Fruit fly (Drosophila melanogaster): Measurements from ENCODE around the gene cpo.

Gene cpo

dm6 chr3R:17941086-17941485, 21.5 kb downstream of the cpo start (continued):
- TF ChIP-seq h (optimal IDR thresholded peaks at IDR 0.05) (no peak), croc (GFP tag; conservative IDR thresholded peaks at IDR 0.05) (peak; percentile 77), Taf1 (GFP tag; IDR thresholded peaks at IDR 0.05) (peak; percentile 33; the same call in 1 of the 2 replicates), da (GFP tag; optimal IDR thresholded peaks at IDR 0.05) (peak; percentile 73), CkIIα-i1 (GFP tag; IDR thresholded peaks at IDR 0.05) (no peak), HmgD (GFP tag; optimal IDR thresholded peaks at IDR 0.05) (no peak), Scr (GFP tag; IDR thresholded peaks at IDR 0.05; ENCODE audit: partially characterized antibody) (no peak), CG6683 (GFP tag; optimal IDR thresholded peaks at IDR 0.05) (no peak), ssp (GFP tag; IDR thresholded peaks at IDR 0.05) (peak; percentile 18; the same call in 1 of the 2 replicates), dmrt11E (tag; optimal IDR thresholded peaks at IDR 0.05) (peak; percentile 96), CG12659 (GFP tag; optimal IDR thresholded peaks at IDR 0.05) (peak; percentile 5), CG4730 (GFP tag; IDR thresholded peaks at IDR 0.05) (peak; percentile 36), CG1647 (GFP tag; optimal IDR thresholded peaks at IDR 0.05) (peak; percentile 14), CG3407 (GFP tag; optimal IDR thresholded peaks at IDR 0.05) (peak; percentile 16), ara (GFP tag; IDR thresholded peaks at IDR 0.05) (peak; percentile 89), aop (GFP tag; IDR thresholded peaks at IDR 0.05) (no peak), abd-A (tag; optimal IDR thresholded peaks at IDR 0.05) (no peak), ERR (GFP tag; optimal IDR thresholded peaks at IDR 0.05) (no peak), pan (optimal IDR thresholded peaks at IDR 0.05) (no peak), pan (GFP tag; optimal IDR thresholded peaks at IDR 0.05 in 1 of 2, IDR thresholded peaks at IDR 0.05 in 1 of 2) (peak in 1 of 2 experiments; percentile 68), btn (GFP tag; optimal IDR thresholded peaks at IDR 0.05) (no peak), chn (GFP tag; optimal IDR thresholded peaks at IDR 0.05) (peak; percentile 71), fu2 (GFP tag; optimal IDR thresholded peaks at IDR 0.05) (no peak), fd3F (GFP tag; optimal IDR thresholded peaks at IDR 0.05) (no peak), Spps (tag; optimal IDR thresholded peaks at IDR 0.05) (peak; percentile 63), gro (GFP tag; optimal IDR thresholded peaks at IDR 0.05) (no peak), CG9797 (GFP tag; optimal IDR thresholded peaks at IDR 0.05) (no peak), Trl (optimal IDR thresholded peaks at IDR 0.05) (no peak), Trl (GFP tag; optimal IDR thresholded peaks at IDR 0.05) (no peak), maf-S (GFP tag; optimal IDR thresholded peaks at IDR 0.05) (no peak), Abd-B (GFP tag; optimal IDR thresholded peaks at IDR 0.05) (peak; percentile 56), Bgb (GFP tag; IDR thresholded peaks at IDR 0.05; ENCODE audit: partially characterized antibody) (no peak), CG10147 (GFP tag; optimal IDR thresholded peaks at IDR 0.05) (peak; percentile 18), sd (tag; optimal IDR thresholded peaks at IDR 0.05) (no peak), Nf-YA (GFP tag; IDR thresholded peaks at IDR 0.05) (0 out of 2 replicates have a peak, but pooled peaks have one; percentile 25), gsb-n (tag; optimal IDR thresholded peaks at IDR 0.05) (peak; percentile 85), ken (GFP tag; IDR thresholded peaks at IDR 0.05) (peak; percentile 71), nmo (GFP tag; optimal IDR thresholded peaks at IDR 0.05) (peak; percentile 81), BEAF-32 (GFP tag; optimal IDR thresholded peaks at IDR 0.05) (no peak), CG10979 (tag; optimal IDR thresholded peaks at IDR 0.05) (peak; percentile 89), CG11723 (GFP tag; optimal IDR thresholded peaks at IDR 0.05) (peak; percentile 18), GATAe (GFP tag; conservative IDR thresholded peaks at IDR 0.05) (no peak), Pdp1 (GFP tag; optimal IDR thresholded peaks at IDR 0.05) (peak; percentile 22), CG32772 (GFP tag; IDR thresholded peaks at IDR 0.05) (peak; percentile 47; the same call in 1 of the 2 replicates), odd (GFP tag; optimal IDR thresholded peaks at IDR 0.05) (peak; percentile 29), CG10321 (GFP tag; IDR thresholded peaks at IDR 0.05) (no peak), mirr (GFP tag; optimal IDR thresholded peaks at IDR 0.05) (no peak), bigmax (GFP tag; optimal IDR thresholded peaks at IDR 0.05) (no peak), CG4404 (GFP tag; IDR thresholded peaks at IDR 0.05) (peak; percentile 92), HLHmδ (GFP tag; optimal IDR thresholded peaks at IDR 0.05) (peak; percentile 65), Dref (GFP tag; IDR thresholded peaks at IDR 0.05) (no peak), ci (GFP tag; IDR thresholded peaks at IDR 0.05) (peak; percentile 85)

All from whole organism, embryonic.